Fruit fly (Drosophila melanogaster) whole organism, prepupa: Measurements from ENCODE around the gene POLDIP2.

Source experiments
- Blimp-1 ChIP-seq: fragments of 200-800 bp; sonication (Bioruptor generic); optimal IDR thresholded peaks from 3 replicates; lab custom pipeline; 2017; ENCODE audit warnings: missing biosample characterization, missing genetic modification characterization, mild to moderate bottlenecking, moderate library complexity, missing genetic modification reagents
- CG11294 ChIP-seq: fragments of 200-800 bp; sonication (Bioruptor generic); IDR thresholded peaks from 2 replicates; pipeline ENCODE4 v1.3.6; 2022; ENCODE audit warnings: missing biosample characterization, missing genetic modification characterization
- CG15336 ChIP-seq: fragments of 200-800 bp; sonication (Bioruptor generic); IDR thresholded peaks from 2 replicates; pipeline ENCODE4 v1.3.6; 2022; ENCODE audit warnings: missing biosample characterization, missing genetic modification characterization
- CG1621 ChIP-seq: fragments of 200-800 bp; sonication (Bioruptor generic); optimal IDR thresholded peaks from 3 replicates; lab custom pipeline; 2018; ENCODE audit warnings: missing biosample characterization, mild to moderate bottlenecking, missing genetic modification characterization
- CG16779 ChIP-seq: fragments of 200-800 bp; sonication (Bioruptor generic); optimal IDR thresholded peaks from 3 replicates; lab custom pipeline; 2017; ENCODE audit warnings: missing biosample characterization, mild to moderate bottlenecking, missing genetic modification characterization
- CG3032 ChIP-seq: fragments of 200-800 bp; optimal IDR thresholded peaks from 2 replicates; lab custom pipeline; 2019; ENCODE audit warnings: missing biosample characterization, mild to moderate bottlenecking, missing genetic modification characterization, moderate library complexity
- CG31627 ChIP-seq: fragments of 200-800 bp; sonication (Bioruptor generic); optimal IDR thresholded peaks from 3 replicates; lab custom pipeline; 2016; ENCODE audit warnings: missing biosample characterization, missing genetic modification characterization
- CG3919 ChIP-seq: fragments of 200-800 bp; sonication (Bioruptor generic); optimal IDR thresholded peaks from 3 replicates; lab custom pipeline; 2016; ENCODE audit warnings: missing biosample characterization, missing genetic modification characterization
- CG6276 ChIP-seq: fragments of 200-800 bp; sonication (Bioruptor generic); optimal IDR thresholded peaks from 2 replicates; lab custom pipeline; 2017; ENCODE audit warnings: missing biosample characterization, mild to moderate bottlenecking, missing genetic modification characterization
- CG6792 ChIP-seq: fragments of 200-800 bp; sonication (Bioruptor generic); optimal IDR thresholded peaks from 3 replicates; lab custom pipeline; 2016; ENCODE audit warnings: missing biosample characterization, missing genetic modification characterization
- CG6808 ChIP-seq: fragments of 200-800 bp; sonication (Bioruptor generic); optimal IDR thresholded peaks from 3 replicates; lab custom pipeline; 2017; ENCODE audit warnings: missing biosample characterization, missing genetic modification characterization, mild to moderate bottlenecking, moderate library complexity, missing genetic modification reagents
- CG7368 ChIP-seq: fragments of 200-800 bp; sonication (Bioruptor generic); optimal IDR thresholded peaks from 3 replicates; lab custom pipeline; 2016; ENCODE audit warnings: missing biosample characterization, missing genetic modification characterization
- CG8119 ChIP-seq: fragments of 200-800 bp; sonication (Bioruptor generic); IDR thresholded peaks from 3 replicates; pipeline ENCODE4 v1.3.6; 2022; ENCODE audit warnings: missing biosample characterization, missing genetic modification characterization
- CG8632 ChIP-seq: fragments of 200-800 bp; sonication (Bioruptor generic); optimal IDR thresholded peaks from 3 replicates; lab custom pipeline; 2016; ENCODE audit warnings: missing biosample characterization, missing genetic modification characterization
- CG9139 ChIP-seq: fragments of 200-800 bp; sonication (Bioruptor generic); optimal IDR thresholded peaks from 3 replicates; lab custom pipeline; 2017; ENCODE audit warnings: missing biosample characterization, mild to moderate bottlenecking, missing genetic modification characterization
- Eip75B ChIP-seq: fragments of 200-800 bp; sonication (Bioruptor generic); optimal IDR thresholded peaks from 3 replicates; lab custom pipeline; 2016; ENCODE audit warnings: missing biosample characterization, missing genetic modification characterization
- Eip93F ChIP-seq: fragments of 200-800 bp; sonication (Bioruptor generic); optimal IDR thresholded peaks from 2 replicates; lab custom pipeline; 2016; ENCODE audit warnings: missing biosample characterization, mild to moderate bottlenecking, missing genetic modification characterization
- Ets96B ChIP-seq: fragments of 200-800 bp; optimal IDR thresholded peaks from 2 replicates; lab custom pipeline; 2019; ENCODE audit warnings: missing biosample characterization, mild to moderate bottlenecking, missing genetic modification characterization, moderate library complexity
- Hr38 ChIP-seq: sonication (Bioruptor generic); optimal IDR thresholded peaks from 2 replicates; lab custom pipeline; 2016; ENCODE audit warnings: missing biosample characterization, missing genetic modification characterization
- Hr4 ChIP-seq: fragments of 200-800 bp; sonication (Bioruptor generic); optimal IDR thresholded peaks from 3 replicates; lab custom pipeline; 2016; ENCODE audit warnings: missing biosample characterization, missing genetic modification characterization
- OdsH ChIP-seq: fragments of 200-800 bp; sonication (Bioruptor generic); optimal IDR thresholded peaks from 3 replicates; lab custom pipeline; 2016; ENCODE audit warnings: missing biosample characterization, missing genetic modification characterization
- Smox ChIP-seq: fragments of 200-800 bp; sonication (Bioruptor generic); optimal IDR thresholded peaks from 3 replicates; lab custom pipeline; 2016; ENCODE audit warnings: missing biosample characterization, missing genetic modification characterization
- Sox102F ChIP-seq: fragments of 200-800 bp; sonication (Bioruptor generic); optimal IDR thresholded peaks from 2 replicates; lab custom pipeline; 2016; ENCODE audit warnings: missing biosample characterization, mild to moderate bottlenecking, missing genetic modification characterization
- Sox14 ChIP-seq: fragments of 200-800 bp; sonication (Bioruptor generic); optimal IDR thresholded peaks from 3 replicates; lab custom pipeline; 2016; ENCODE audit warnings: missing biosample characterization, missing genetic modification characterization
- Sox15 ChIP-seq: fragments of 200-800 bp; sonication (Bioruptor generic); optimal IDR thresholded peaks from 3 replicates; lab custom pipeline; 2016; ENCODE audit warnings: missing biosample characterization, missing genetic modification characterization
- achi ChIP-seq: fragments of 200-800 bp; sonication (Bioruptor generic); optimal IDR thresholded peaks from 3 replicates; lab custom pipeline; 2016; ENCODE audit warnings: missing biosample characterization, missing genetic modification characterization
- acj6 ChIP-seq: fragments of 200-800 bp; sonication (Bioruptor generic); optimal IDR thresholded peaks from 3 replicates; lab custom pipeline; 2016; ENCODE audit warnings: missing biosample characterization, missing genetic modification characterization
- cyc ChIP-seq: fragments of 200-800 bp; sonication (Bioruptor generic); optimal IDR thresholded peaks from 3 replicates; lab custom pipeline; 2016; ENCODE audit warnings: missing biosample characterization, missing genetic modification characterization
- esn ChIP-seq: fragments of 200-800 bp; sonication (Bioruptor generic); optimal IDR thresholded peaks from 2 replicates; lab custom pipeline; 2016; ENCODE audit warnings: missing biosample characterization, mild to moderate bottlenecking, missing genetic modification characterization, moderate library complexity
- fd85E ChIP-seq: fragments of 200-800 bp; sonication (Bioruptor generic); optimal IDR thresholded peaks from 3 replicates; lab custom pipeline; 2016; ENCODE audit warnings: missing biosample characterization, missing genetic modification characterization
- fkh ChIP-seq: fragments of 200-800 bp; sonication (Bioruptor generic); optimal IDR thresholded peaks from 3 replicates; lab custom pipeline; 2017; ENCODE audit warnings: missing biosample characterization, mild to moderate bottlenecking, missing genetic modification characterization, moderate library complexity
- lz ChIP-seq: fragments of 200-800 bp; sonication (Bioruptor generic); optimal IDR thresholded peaks from 3 replicates; lab custom pipeline; 2016; ENCODE audit warnings: missing biosample characterization, missing genetic modification characterization
- net ChIP-seq: fragments of 200-800 bp; sonication (Bioruptor generic); optimal IDR thresholded peaks from 3 replicates; lab custom pipeline; 2016; ENCODE audit warnings: missing biosample characterization, missing genetic modification characterization
- pdm3 ChIP-seq: fragments of 200-800 bp; sonication (Bioruptor generic); optimal IDR thresholded peaks from 3 replicates; lab custom pipeline; 2016; ENCODE audit warnings: missing biosample characterization, missing genetic modification characterization
- salr ChIP-seq, 2 experiments: fragments of 200-800 bp; sonication (Bioruptor generic); optimal IDR thresholded peaks; 3 replicates each; lab custom pipeline; 2016 to 2018; ENCODE audit warnings: missing biosample characterization in 2 of 2, missing genetic modification characterization in 2 of 2, mild to moderate bottlenecking in 1 of 2
- ss ChIP-seq, 2 experiments: fragments of 200-800 bp; sonication (Bioruptor generic); optimal IDR thresholded peaks; 2 replicates in 1 of 2; 3 replicates in 1 of 2; lab custom pipeline; 2017 to 2018; ENCODE audit warnings: mild to moderate bottlenecking in 2 of 2, missing biosample characterization in 2 of 2, missing genetic modification characterization in 2 of 2, moderate library complexity in 1 of 2
- svp ChIP-seq: fragments of 200-800 bp; sonication (Bioruptor generic); peaks from one replicate; lab custom pipeline; 2016; ENCODE audit warnings: missing biosample characterization, missing genetic modification characterization
- topi ChIP-seq: fragments of 200-800 bp; sonication (Bioruptor generic); optimal IDR thresholded peaks from 3 replicates; lab custom pipeline; 2016; ENCODE audit warnings: missing biosample characterization, missing genetic modification characterization
- vri ChIP-seq: fragments of 200-800 bp; sonication (Bioruptor generic); optimal IDR thresholded peaks from 3 replicates; lab custom pipeline; 2016; ENCODE audit warnings: missing biosample characterization, mild to moderate bottlenecking, missing genetic modification characterization

The POLDIP2 gene

DNA sequence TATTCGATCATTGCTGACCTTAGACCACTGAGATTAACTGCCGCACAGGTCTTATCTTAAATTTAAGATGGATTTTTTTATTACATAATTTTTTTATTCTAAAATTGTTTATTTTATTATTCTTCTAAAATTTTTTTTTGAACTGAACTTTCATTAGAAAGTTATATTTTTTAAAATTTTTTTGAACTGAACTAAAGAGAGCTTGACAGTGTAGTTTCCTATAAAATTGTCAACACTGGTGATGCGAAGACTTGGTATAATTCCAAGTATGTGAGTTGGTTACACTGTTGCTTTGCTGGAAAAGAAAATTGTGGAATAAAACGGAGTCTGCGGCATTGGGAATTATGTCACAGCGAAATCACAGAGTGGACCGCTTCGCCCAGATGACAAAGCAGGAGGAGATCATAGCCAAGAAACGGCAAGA lies 17.7 kb downstream of the POLDIP2 start, which contains the start of gene CG31550 (continued):
- peak; percentile 53 for TF ChIP-seq lz (GFP tag; lab: Kevin White, UChicago)
- peak; percentile 38 for TF ChIP-seq Smox (GFP tag; lab: Kevin White, UChicago)
- no peak for TF ChIP-seq pdm3
- TF ChIP-seq CG6276 (GFP tag; lab: Kevin White, UChicago): no peak
- TF ChIP-seq CG3919 (GFP tag; lab: Kevin White, UChicago): no peak
- TF ChIP-seq Eip75B (GFP tag; lab: Kevin White, UChicago): no peak
- peak; percentile 12; the same call in 1 of the 2 replicates for TF ChIP-seq CG11294 (GFP tag; lab: Robert Waterston, UW)
- no peak for TF ChIP-seq fd85E (GFP tag; lab: Kevin White, UChicago)
- TF ChIP-seq CG3032 (tag; lab: Kevin White, UChicago): peak; percentile 69
- TF ChIP-seq CG16779 (tag; lab: Kevin White, UChicago): no peak
- TF ChIP-seq CG1621 (tag; lab: Kevin White, UChicago): no peak
- TF ChIP-seq Sox14 (GFP tag; lab: Kevin White, UChicago): no peak
- TF ChIP-seq CG7368 (GFP tag; lab: Kevin White, UChicago): no peak
- no peak for TF ChIP-seq salr (GFP tag; optimal IDR thresholded peaks at IDR 0.05; lab: Kevin White, UChicago)
- peak; percentile 47 for TF ChIP-seq CG15336 (GFP tag; lab: Robert Waterston, UW)
- peak; percentile 62 for TF ChIP-seq CG31627 (GFP tag; lab: Kevin White, UChicago)
- peak; percentile 58 for TF ChIP-seq acj6 (GFP tag; lab: Kevin White, UChicago)
- no peak for TF ChIP-seq ss (GFP tag; optimal IDR thresholded peaks at IDR 0.05; lab: Kevin White, UChicago)
- TF ChIP-seq CG8119 (GFP tag; lab: Robert Waterston, UW): peak; percentile 72
- peak; percentile 39 for TF ChIP-seq Sox15 (GFP tag; lab: Kevin White, UChicago)
- TF ChIP-seq OdsH (GFP tag; lab: Kevin White, UChicago): no peak
- TF ChIP-seq net (GFP tag; lab: Kevin White, UChicago): peak; percentile 46
- TF ChIP-seq cyc (GFP tag; lab: Kevin White, UChicago): peak; percentile 58
- TF ChIP-seq Ets96B (tag; lab: Kevin White, UChicago): no peak
- TF ChIP-seq esn (GFP tag; lab: Kevin White, UChicago): peak; percentile 70
- peak; percentile 39 for TF ChIP-seq CG6792 (GFP tag; lab: Kevin White, UChicago)
- no peak for TF ChIP-seq CG9139
- peak; percentile 47 for TF ChIP-seq CG8632 (GFP tag; lab: Kevin White, UChicago)
- no peak for TF ChIP-seq Eip93F (GFP tag; lab: Kevin White, UChicago)
- no peak for TF ChIP-seq CG6808
- no peak for TF ChIP-seq achi (GFP tag; lab: Kevin White, UChicago)
- no peak for TF ChIP-seq Blimp-1 (GFP tag; lab: Kevin White, UChicago)
- peak; percentile 57 for TF ChIP-seq topi (GFP tag; lab: Kevin White, UChicago)

- peak; percentile 99 for TF ChIP-seq svp (GFP tag; lab: Kevin White, UChicago)
- peak; percentile 1 for TF ChIP-seq fkh
- no peak for TF ChIP-seq ss (GFP tag; optimal IDR thresholded peaks at IDR 0.05; lab: Kevin White, UChicago)
- peak; percentile 46 for TF ChIP-seq vri (GFP tag; lab: Kevin White, UChicago)
These were observed 30.0 kb downstream of the POLDIP2 start for dm6 chr3R:5497600-5497999.

DNA sequence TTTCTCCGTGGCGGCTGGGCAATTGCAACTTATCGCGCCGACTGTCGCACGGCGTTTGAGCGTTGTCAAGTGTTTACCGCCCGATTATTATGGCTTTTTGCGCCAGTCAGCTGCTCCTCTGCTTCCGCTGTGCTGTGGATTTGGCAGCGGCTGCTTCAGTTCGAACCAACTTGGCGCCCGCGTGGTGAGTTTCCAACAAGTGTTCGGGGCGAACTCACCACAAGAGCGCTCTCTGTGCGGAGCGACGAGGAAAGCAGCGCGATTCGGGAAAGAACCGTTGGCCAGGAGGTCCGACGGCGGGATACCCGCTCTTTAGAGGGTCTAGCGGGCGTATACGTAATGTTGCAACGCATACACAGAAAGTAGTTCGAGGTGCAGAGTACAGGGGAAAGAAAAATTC lies 35.1 kb downstream of the POLDIP2 start, which contains the start of gene NKCC:
TSS of gene NKCC (minus strand) at position 57 of the 400 bp plus-strand sequence.
- TF ChIP-seq Eip93F (GFP tag; lab: Kevin White, UChicago): no peak
- TF ChIP-seq vri (GFP tag; lab: Kevin White, UChicago): no peak
- no peak for TF ChIP-seq CG3032 (tag; lab: Kevin White, UChicago)
- no peak for TF ChIP-seq Hr4
- TF ChIP-seq Blimp-1 (GFP tag; lab: Kevin White, UChicago): no peak
- TF ChIP-seq net (GFP tag; lab: Kevin White, UChicago): no peak
- no peak for TF ChIP-seq CG8632 (GFP tag; lab: Kevin White, UChicago)
- TF ChIP-seq CG7368 (GFP tag; lab: Kevin White, UChicago): no peak
- TF ChIP-seq Sox102F (GFP tag; lab: Kevin White, UChicago): no peak
- no peak for TF ChIP-seq CG11294 (GFP tag; lab: Robert Waterston, UW)
- no peak for TF ChIP-seq Hr38
- no peak for TF ChIP-seq OdsH (GFP tag; lab: Kevin White, UChicago)
- TF ChIP-seq, all 60 proteins: peak for 0
